Worm (Caenorhabditis elegans) whole organism, L3 larva: ENCODE data around the gene C35B8.3.

Source experiments
- aly-2 ChIP-seq: fragments of 150-350 bp; optimal IDR thresholded peaks from 2 replicates; lab custom pipeline; 2014; ENCODE audit warnings: missing biosample characterization, missing genetic modification characterization
- ama-1 ChIP-seq: fragments of 150-350 bp; optimal IDR thresholded peaks from 2 replicates; lab custom pipeline; 2018
- ceh-16 ChIP-seq: sonication (generic microtip); optimal IDR thresholded peaks from 2 replicates; lab custom pipeline; 2017; ENCODE audit warnings: missing biosample characterization, missing genetic modification characterization
- daf-12 ChIP-seq: fragments of 150-350 bp; optimal IDR thresholded peaks from 2 replicates; lab custom pipeline; 2014; ENCODE audit warnings: missing biosample characterization, missing genetic modification reagents, missing genetic modification characterization
- elt-1 ChIP-seq: fragments of 150-350 bp; optimal IDR thresholded peaks from 2 replicates; lab custom pipeline; 2014; ENCODE audit warnings: missing biosample characterization, missing genetic modification characterization
- nhr-28 ChIP-seq: fragments of 150-350 bp; optimal IDR thresholded peaks from 2 replicates; lab custom pipeline; 2014; ENCODE audit warnings: missing biosample characterization, missing genetic modification characterization
- nhr-76 ChIP-seq: fragments of 150-350 bp; sonication (generic microtip); optimal IDR thresholded peaks from 5 replicates; lab custom pipeline; 2014; ENCODE audit warnings: missing biosample characterization, missing genetic modification characterization
- tbx-2 ChIP-seq: sonication (generic microtip); optimal IDR thresholded peaks from 2 replicates; lab custom pipeline; 2016; ENCODE audit warnings: mild to moderate bottlenecking, missing genetic modification characterization, missing compliant biosample characterization

DNA sequence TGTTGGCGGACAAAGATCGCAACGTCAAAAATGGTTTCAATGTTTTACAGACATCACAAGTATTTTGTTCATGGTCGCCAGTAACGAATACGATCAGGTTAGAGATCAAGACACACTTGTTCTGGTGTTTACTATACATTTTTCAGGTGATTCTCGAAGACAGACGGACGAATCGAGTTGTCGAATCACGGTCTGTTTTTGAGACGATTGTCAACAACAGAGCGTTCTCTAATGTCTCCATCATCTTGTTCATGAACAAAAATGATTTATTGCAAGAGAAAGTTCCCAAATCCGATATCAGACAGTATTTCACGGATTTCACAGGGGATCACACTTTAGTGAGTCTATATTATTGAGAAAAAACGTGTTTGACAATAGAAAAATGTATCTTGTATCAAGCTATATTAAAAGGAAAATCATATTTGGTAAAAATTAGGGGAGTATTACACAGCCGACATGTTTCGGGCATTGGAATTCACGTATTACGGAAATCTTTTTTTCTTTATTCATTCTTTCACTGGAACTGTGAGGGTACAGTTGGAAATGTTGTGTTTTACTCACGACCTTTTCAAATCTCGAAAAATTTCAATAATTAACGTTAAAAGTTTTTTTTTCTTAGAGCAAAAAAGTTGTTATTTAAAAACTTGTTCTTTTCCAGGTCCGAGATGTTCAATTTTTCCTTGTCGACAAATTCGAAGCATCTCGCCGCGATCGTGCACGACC, 34.5 kb downstream of the C35B8.3 start:
- no peak for TF ChIP-seq elt-1 (tag; lab: Kevin White, UChicago)
- TF ChIP-seq tbx-2 (tag; lab: Kevin White, UChicago) = no peak
- no peak for TF ChIP-seq nhr-28 (tag; lab: Kevin White, UChicago)
- TF ChIP-seq aly-2 = no peak
- TF ChIP-seq ceh-16 = no peak
- no peak for TF ChIP-seq daf-12 (tag; lab: Kevin White, UChicago)
- no peak for TF ChIP-seq ama-1 (lab: Kevin White, UChicago)
- TF ChIP-seq nhr-76 (tag; lab: Kevin White, UChicago) = no peak
